In genomic region chrV:10886405-10886887, ce11 we compare ENCODE assay signal across 4 worm cellular contexts.
TF ChIP-seq lines count a peak whose summit lies in the region.

F32D8.3 (plus strand) TSS chrV:10886837.

TF ChIP-seq in whole organism, L1 larva, 84 proteins besides CTCF, POLR2A, EP300 and RAD21:
- TF ChIP-seq mab-9 (GFP tag; IDR thresholded peaks at IDR 0.05; lab: Robert Waterston, UW) (no peak), elt-3 (tag; optimal IDR thresholded peaks at IDR 0.05; lab: Kevin White, UChicago) (peak in 1 of 6 experiments; percentile 36), lin-14 (GFP tag; optimal IDR thresholded peaks at IDR 0.05; lab: Kevin White, UChicago) (peak; percentile 46), nhr-237 (tag; optimal IDR thresholded peaks at IDR 0.05; lab: Kevin White, UChicago) (no peak), blmp-1 (tag; optimal IDR thresholded peaks at IDR 0.05; lab: Kevin White, UChicago) (peak; percentile 98), ces-1 (GFP tag; optimal IDR thresholded peaks at IDR 0.05; lab: Kevin White, UChicago) (no peak)

TF ChIP-seq in whole organism, L2 larva, 48 proteins besides CTCF, POLR2A, EP300 and RAD21:
- TF ChIP-seq ceh-82 (tag; optimal IDR thresholded peaks at IDR 0.05; lab: Kevin White, UChicago): no peak
- no peak for TF ChIP-seq nhr-12 (tag; optimal IDR thresholded peaks at IDR 0.05; lab: Kevin White, UChicago)
- TF ChIP-seq lin-13 (GFP tag; optimal IDR thresholded peaks at IDR 0.05; lab: Kevin White, UChicago): no peak
- no peak for TF ChIP-seq nhr-23 (tag; optimal IDR thresholded peaks at IDR 0.05; lab: Kevin White, UChicago)
- TF ChIP-seq peb-1 (tag; optimal IDR thresholded peaks at IDR 0.05; lab: Kevin White, UChicago): no peak
- no peak for TF ChIP-seq skn-1 (tag; optimal IDR thresholded peaks at IDR 0.05; lab: Kevin White, UChicago)
- peak; percentile 39 for TF ChIP-seq nhr-21 (tag; optimal IDR thresholded peaks at IDR 0.05; lab: Kevin White, UChicago)
- TF ChIP-seq lin-39 (tag; optimal IDR thresholded peaks at IDR 0.05; lab: Kevin White, UChicago): no peak
- peak; percentile 16 for TF ChIP-seq sma-9 (GFP tag; optimal IDR thresholded peaks at IDR 0.05; lab: Kevin White, UChicago)
- TF ChIP-seq sma-9 (tag; optimal IDR thresholded peaks at IDR 0.05; lab: Kevin White, UChicago): no peak
- peak; percentile 19 for TF ChIP-seq nhr-25 (tag; optimal IDR thresholded peaks at IDR 0.05; lab: Kevin White, UChicago)
- peak; percentile 71 for TF ChIP-seq blmp-1 (tag; optimal IDR thresholded peaks at IDR 0.05; lab: Kevin White, UChicago; ENCODE audit: insufficient read depth)
- TF ChIP-seq unc-55 (GFP tag; optimal IDR thresholded peaks at IDR 0.05; lab: Kevin White, UChicago): no peak
- no peak for TF ChIP-seq ztf-1 (GFP tag; conservative IDR thresholded peaks at IDR 0.05; lab: Robert Waterston, UW)

TF ChIP-seq in whole organism, L3 larva, 47 proteins besides CTCF, POLR2A, EP300 and RAD21:
- TF ChIP-seq elt-3 (tag; optimal IDR thresholded peaks at IDR 0.05; lab: Kevin White, UChicago): peak in 1 of 3 experiments; percentile 19
- no peak for TF ChIP-seq fkh-10 (GFP tag; optimal IDR thresholded peaks at IDR 0.05; lab: Kevin White, UChicago)
- peak; percentile 35 for TF ChIP-seq nhr-43 (tag; optimal IDR thresholded peaks at IDR 0.05; lab: Kevin White, UChicago; ENCODE audit: poor library complexity, severe bottlenecking)
- TF ChIP-seq nhr-23 (tag; optimal IDR thresholded peaks at IDR 0.05; lab: Kevin White, UChicago): peak; percentile 3
- peak; percentile 55 for TF ChIP-seq nhr-25 (tag; optimal IDR thresholded peaks at IDR 0.05; lab: Kevin White, UChicago)
- no peak for TF ChIP-seq mml-1 (tag; optimal IDR thresholded peaks at IDR 0.05; lab: Kevin White, UChicago)

TF ChIP-seq in whole organism, L4 larva, 104 proteins besides CTCF, POLR2A, EP300 and RAD21:
- no peak for TF ChIP-seq F26F4.8 (GFP tag; conservative IDR thresholded peaks at IDR 0.05; lab: Robert Waterston, UW)
- TF ChIP-seq ceh-32 (tag; optimal IDR thresholded peaks at IDR 0.05; lab: Kevin White, UChicago; ENCODE audit: poor library complexity): no peak
- TF ChIP-seq madf-5 (GFP tag; IDR thresholded peaks at IDR 0.05; lab: Robert Waterston, UW): no peak
- TF ChIP-seq ceh-44 (GFP tag; IDR thresholded peaks at IDR 0.05; lab: Robert Waterston, UW): no peak
- no peak for TF ChIP-seq saeg-2 (GFP tag; IDR thresholded peaks at IDR 0.05; lab: Robert Waterston, UW)
- TF ChIP-seq gei-8 (GFP tag; optimal IDR thresholded peaks at IDR 0.05; lab: Kevin White, UChicago): no peak
- no peak for TF ChIP-seq lin-38 (GFP tag; IDR thresholded peaks at IDR 0.05; lab: Robert Waterston, UW)
- TF ChIP-seq hlh-30 (tag; optimal IDR thresholded peaks at IDR 0.05; lab: Kevin White, UChicago; ENCODE audit: insufficient read depth): peak; percentile 24
- no peak for TF ChIP-seq Y5F2A.4 (GFP tag; optimal IDR thresholded peaks at IDR 0.05; lab: Kevin White, UChicago)
- TF ChIP-seq vab-7 (GFP tag; IDR thresholded peaks at IDR 0.05; lab: Robert Waterston, UW): no peak
- TF ChIP-seq Y105C5A.15 (GFP tag; IDR thresholded peaks at IDR 0.05; lab: Robert Waterston, UW): no peak
- no peak for TF ChIP-seq nhr-10 (tag; optimal IDR thresholded peaks at IDR 0.05; lab: Kevin White, UChicago)
- no peak for TF ChIP-seq pha-4 (GFP tag; IDR thresholded peaks at IDR 0.05; lab: Robert Waterston, UW)
- no peak for TF ChIP-seq pha-4 (tag; optimal IDR thresholded peaks at IDR 0.05; lab: Kevin White, UChicago)
- TF ChIP-seq lin-13 (GFP tag; optimal IDR thresholded peaks at IDR 0.05; lab: Kevin White, UChicago): no peak
- TF ChIP-seq nhr-102 (tag; optimal IDR thresholded peaks at IDR 0.05; lab: Kevin White, UChicago): no peak
- TF ChIP-seq dve-1 (tag; optimal IDR thresholded peaks at IDR 0.05; lab: Kevin White, UChicago; ENCODE audit: insufficient read depth): no peak
- TF ChIP-seq F44E2.7 (GFP tag; IDR thresholded peaks at IDR 0.05; lab: Robert Waterston, UW): no peak
- TF ChIP-seq nhr-48 (tag; optimal IDR thresholded peaks at IDR 0.05; lab: Kevin White, UChicago): no peak
- no peak for TF ChIP-seq ceh-82 (tag; optimal IDR thresholded peaks at IDR 0.05; lab: Kevin White, UChicago)
- TF ChIP-seq hlh-11 (tag; optimal IDR thresholded peaks at IDR 0.05; lab: Kevin White, UChicago): peak; percentile 62
- TF ChIP-seq lim-7 (GFP tag; IDR thresholded peaks at IDR 0.05; lab: Robert Waterston, UW): no peak
- TF ChIP-seq mdl-1 (tag; optimal IDR thresholded peaks at IDR 0.05; lab: Kevin White, UChicago): peak in 1 of 2 experiments; percentile 52
- TF ChIP-seq zag-1 (tag; optimal IDR thresholded peaks at IDR 0.05; lab: Kevin White, UChicago): no peak
- no peak for TF ChIP-seq attf-4 (tag; optimal IDR thresholded peaks at IDR 0.05; lab: Kevin White, UChicago)
- TF ChIP-seq daf-19 (GFP tag; conservative IDR thresholded peaks at IDR 0.05; lab: Robert Waterston, UW): no peak
- TF ChIP-seq zip-11 (GFP tag; IDR thresholded peaks at IDR 0.05; lab: Robert Waterston, UW): no peak
- TF ChIP-seq skn-1 (tag; optimal IDR thresholded peaks at IDR 0.05; lab: Kevin White, UChicago): no peak
- no peak for TF ChIP-seq R02D3.7 (tag; optimal IDR thresholded peaks at IDR 0.05; lab: Kevin White, UChicago)
- no peak for TF ChIP-seq mdt-29 (GFP tag; IDR thresholded peaks at IDR 0.05; lab: Robert Waterston, UW)
- no peak for TF ChIP-seq duxl-1 (tag; optimal IDR thresholded peaks at IDR 0.05; lab: Kevin White, UChicago; ENCODE audit: poor library complexity)
- TF ChIP-seq ces-1 (GFP tag; optimal IDR thresholded peaks at IDR 0.05; lab: Kevin White, UChicago): no peak
- TF ChIP-seq lin-29 (GFP tag; IDR thresholded peaks at IDR 0.05; lab: Robert Waterston, UW): no peak
- TF ChIP-seq dmd-6 (GFP tag; IDR thresholded peaks at IDR 0.05; lab: Robert Waterston, UW): no peak
- TF ChIP-seq nhr-41 (GFP tag; IDR thresholded peaks at IDR 0.05; lab: Robert Waterston, UW): no peak
- TF ChIP-seq mxl-3 (GFP tag; optimal IDR thresholded peaks at IDR 0.05; lab: Kevin White, UChicago): peak; percentile 76
- TF ChIP-seq snpc-4 (tag; optimal IDR thresholded peaks at IDR 0.05; lab: Kevin White, UChicago): no peak
- no peak for TF ChIP-seq dpl-1 (GFP tag; optimal IDR thresholded peaks at IDR 0.05; lab: Kevin White, UChicago)
- no peak for TF ChIP-seq unc-39 (tag; optimal IDR thresholded peaks at IDR 0.05; lab: Kevin White, UChicago)
- TF ChIP-seq mes-2 (tag; optimal IDR thresholded peaks at IDR 0.05; lab: Kevin White, UChicago; ENCODE audit: poor library complexity, severe bottlenecking): no peak
- TF ChIP-seq mxl-2 (GFP tag; conservative IDR thresholded peaks at IDR 0.05; lab: Robert Waterston, UW): no peak
- no peak for TF ChIP-seq daf-8 (GFP tag; IDR thresholded peaks at IDR 0.05; lab: Robert Waterston, UW)
- no peak for TF ChIP-seq daf-12 (tag; optimal IDR thresholded peaks at IDR 0.05; lab: Kevin White, UChicago)
- no peak for TF ChIP-seq snpc-1.2 (GFP tag; IDR thresholded peaks at IDR 0.05; lab: Robert Waterston, UW)
- no peak for TF ChIP-seq egl-27 (tag; optimal IDR thresholded peaks at IDR 0.05; lab: Kevin White, UChicago)
- TF ChIP-seq ZK337.2 (GFP tag; IDR thresholded peaks at IDR 0.05; lab: Robert Waterston, UW): no peak
- peak; percentile 89 for TF ChIP-seq aha-1 (tag; lab: Kevin White, UChicago)
- TF ChIP-seq nhr-28 (tag; optimal IDR thresholded peaks at IDR 0.05; lab: Kevin White, UChicago): peak; percentile 33
- TF ChIP-seq lin-1 (GFP tag; IDR thresholded peaks at IDR 0.05; lab: Robert Waterston, UW): no peak
- TF ChIP-seq set-16 (GFP tag; IDR thresholded peaks at IDR 0.05; lab: Robert Waterston, UW): no peak
- no peak for TF ChIP-seq arid-1 (GFP tag; conservative IDR thresholded peaks at IDR 0.05; lab: Robert Waterston, UW)
- no peak for TF ChIP-seq fkh-10 (GFP tag; optimal IDR thresholded peaks at IDR 0.05; lab: Kevin White, UChicago)
- TF ChIP-seq F10B5.3 (tag; optimal IDR thresholded peaks at IDR 0.05; lab: Kevin White, UChicago): no peak
- no peak for TF ChIP-seq fos-1 (tag; optimal IDR thresholded peaks at IDR 0.05; lab: Kevin White, UChicago)
- no peak for TF ChIP-seq T26A8.4 (GFP tag; IDR thresholded peaks at IDR 0.05; lab: Robert Waterston, UW)
- no peak for TF ChIP-seq hif-1 (tag; optimal IDR thresholded peaks at IDR 0.05; lab: Kevin White, UChicago)
- no peak for TF ChIP-seq nhr-111 (GFP tag; optimal IDR thresholded peaks at IDR 0.05; lab: Kevin White, UChicago)
- no peak for TF ChIP-seq lir-3 (tag; optimal IDR thresholded peaks at IDR 0.05; lab: Kevin White, UChicago)
- TF ChIP-seq nhr-25 (tag; optimal IDR thresholded peaks at IDR 0.05; lab: Kevin White, UChicago; ENCODE audit: borderline replicate concordance, insufficient read depth): no peak
- TF ChIP-seq ztf-11 (tag; optimal IDR thresholded peaks at IDR 0.05; lab: Kevin White, UChicago): no peak
- TF ChIP-seq ctbp-1 (GFP tag; IDR thresholded peaks at IDR 0.05; lab: Robert Waterston, UW): no peak
- no peak for TF ChIP-seq F37D6.2 (tag; optimal IDR thresholded peaks at IDR 0.05; lab: Kevin White, UChicago)
- no peak for TF ChIP-seq daf-16 (GFP tag; optimal IDR thresholded peaks at IDR 0.05; lab: Kevin White, UChicago)
- TF ChIP-seq daf-16 (tag; optimal IDR thresholded peaks at IDR 0.05; lab: Kevin White, UChicago): no peak
- TF ChIP-seq cey-2 (tag; optimal IDR thresholded peaks at IDR 0.05; lab: Kevin White, UChicago; ENCODE audit: borderline replicate concordance, insufficient read depth): peak; percentile 62
- peak in 1 of 2 experiments; percentile 67 for TF ChIP-seq unc-62 (GFP tag; optimal IDR thresholded peaks at IDR 0.05 in 1 of 2; lab: Kevin White, UChicago)
- no peak for TF ChIP-seq unc-62 (tag; optimal IDR thresholded peaks at IDR 0.05; lab: Kevin White, UChicago)
- no peak for TF ChIP-seq ZK546.5 (tag; optimal IDR thresholded peaks at IDR 0.05; lab: Kevin White, UChicago)

Comparison
In these comparisons a context has a peak if more than half of its experiments do, and no peak if none do; other contexts are left out.
1. Of the 29 proteins assayed by ChIP-seq in both whole organism, L4 larva and whole organism, L1 larva: peak only in whole organism, L4 larva: aha-1 and nhr-28; only in whole organism, L1 larva: none; in both: none; in neither: 25; mixed calls (peak in some experiments, not most) for 2.